Fruit fly (Drosophila melanogaster) whole organism, embryonic: ENCODE results near the gene TTLL4A.

ENCODE experiments used
- Bteb2 ChIP-seq: fragments of 200-800 bp; sonication (Bioruptor generic); optimal IDR thresholded peaks from 2 replicates; lab custom pipeline; 2016; ENCODE audit warnings: missing biosample characterization, missing genetic modification characterization
- CG10366 ChIP-seq: fragments of 200-800 bp; sonication (Bioruptor generic); IDR thresholded peaks from 2 replicates; pipeline ENCODE4 v1.3.6; 2022; ENCODE audit warnings: missing biosample characterization, missing genetic modification characterization
- CG11247 ChIP-seq: fragments of 200-800 bp; sonication (Bioruptor generic); IDR thresholded peaks from 2 replicates; pipeline ENCODE4 v1.3.6; 2022; ENCODE audit warnings: missing biosample characterization, missing genetic modification characterization
- CG14710 ChIP-seq: fragments of 200-800 bp; sonication (Bioruptor generic); optimal IDR thresholded peaks from 3 replicates; lab custom pipeline; 2019; ENCODE audit warnings: missing biosample characterization, mild to moderate bottlenecking, missing genetic modification characterization, moderate library complexity
- CG15696 ChIP-seq: fragments of 200-800 bp; sonication (Bioruptor generic); optimal IDR thresholded peaks from 2 replicates; lab custom pipeline; 2019; ENCODE audit warnings: missing biosample characterization, mild to moderate bottlenecking, missing genetic modification characterization, moderate library complexity
- CG16815 ChIP-seq: fragments of 200-800 bp; sonication (Bioruptor generic); optimal IDR thresholded peaks from 3 replicates; lab custom pipeline; 2017; ENCODE audit warnings: missing biosample characterization, mild to moderate bottlenecking, missing genetic modification characterization
- CG17568 ChIP-seq: fragments of 200-800 bp; sonication (Bioruptor generic); optimal IDR thresholded peaks from 2 replicates; lab custom pipeline; 2018; ENCODE audit warnings: missing biosample characterization, mild to moderate bottlenecking, missing genetic modification characterization, moderate library complexity
- CG18619 ChIP-seq: fragments of 200-800 bp; sonication (Bioruptor generic); optimal IDR thresholded peaks from 3 replicates; lab custom pipeline; 2017; ENCODE audit warnings: missing biosample characterization, mild to moderate bottlenecking, missing genetic modification characterization
- CG2129 ChIP-seq: fragments of 200-800 bp; sonication (Bioruptor generic); IDR thresholded peaks from 2 replicates; pipeline ENCODE4 v1.3.6; 2022; ENCODE audit warnings: missing biosample characterization, missing genetic modification characterization; ENCODE audit not compliant: partially characterized antibody
- CG31365 ChIP-seq: fragments of 200-800 bp; sonication (Bioruptor generic); optimal IDR thresholded peaks from 2 replicates; lab custom pipeline; 2018; ENCODE audit warnings: missing biosample characterization, mild to moderate bottlenecking, missing genetic modification characterization
- CG4820 ChIP-seq: fragments of 200-800 bp; sonication (Bioruptor generic); optimal IDR thresholded peaks from 3 replicates; lab custom pipeline; 2016; ENCODE audit warnings: missing biosample characterization, missing genetic modification characterization
- CG5180 ChIP-seq: fragments of 200-800 bp; sonication (Bioruptor generic); optimal IDR thresholded peaks from 3 replicates; lab custom pipeline; 2017; ENCODE audit warnings: missing biosample characterization, missing genetic modification characterization, mild to moderate bottlenecking, moderate library complexity, missing genetic modification reagents
- CG7928 ChIP-seq: fragments of 200-800 bp; sonication (Bioruptor generic); optimal IDR thresholded peaks from 2 replicates; lab custom pipeline; 2017; ENCODE audit warnings: missing biosample characterization, mild to moderate bottlenecking, missing genetic modification characterization
- CG8290 ChIP-seq, 3 experiments: fragments of 200-800 bp; sonication (Bioruptor generic); optimal IDR thresholded peaks; 2 replicates each; lab custom pipeline; 2016 to 2019; ENCODE audit warnings: missing biosample characterization in 3 of 3, missing genetic modification characterization in 3 of 3, mild to moderate bottlenecking in 2 of 3, moderate library complexity in 1 of 3
- CG9609 ChIP-seq: fragments of 200-800 bp; sonication (Bioruptor generic); optimal IDR thresholded peaks from 3 replicates; lab custom pipeline; 2016; ENCODE audit warnings: missing biosample characterization, missing genetic modification characterization
- Chrac-16 ChIP-seq: fragments of 200-800 bp; sonication (Bioruptor generic); optimal IDR thresholded peaks from 3 replicates; lab custom pipeline; 2016; ENCODE audit warnings: missing biosample characterization, missing genetic modification characterization
- D19A ChIP-seq: fragments of 200-800 bp; optimal IDR thresholded peaks from 3 replicates; lab custom pipeline; 2019; ENCODE audit warnings: missing biosample characterization, mild to moderate bottlenecking, missing genetic modification characterization, moderate library complexity
- Dll ChIP-seq: fragments of 200-800 bp; sonication (Bioruptor generic); IDR thresholded peaks from 4 replicates; pipeline ENCODE4 v1.3.6; 2022; ENCODE audit warnings: missing biosample characterization, missing genetic modification characterization; ENCODE audit not compliant: partially characterized antibody
- Doc3 ChIP-seq: fragments of 200-800 bp; sonication (Bioruptor generic); IDR thresholded peaks from 3 replicates; pipeline ENCODE4 v1.3.6; 2022; ENCODE audit warnings: missing biosample characterization, missing genetic modification characterization; ENCODE audit not compliant: partially characterized antibody
- Fer2 ChIP-seq: fragments of 200-800 bp; sonication (Bioruptor generic); optimal IDR thresholded peaks from 2 replicates; lab custom pipeline; 2018; ENCODE audit warnings: missing biosample characterization, mild to moderate bottlenecking, missing genetic modification characterization, moderate library complexity
- HLH3B ChIP-seq: fragments of 200-800 bp; sonication (Bioruptor generic); IDR thresholded peaks from 2 replicates; pipeline ENCODE4 v1.3.6; 2022; ENCODE audit warnings: missing biosample characterization, missing genetic modification characterization
- HmgD ChIP-seq: fragments of 200-800 bp; sonication (Bioruptor generic); optimal IDR thresholded peaks from 3 replicates; lab custom pipeline; 2016; ENCODE audit warnings: missing biosample characterization, missing genetic modification characterization
- Hmr ChIP-seq: fragments of 200-800 bp; sonication (Bioruptor generic); optimal IDR thresholded peaks from 3 replicates; lab custom pipeline; 2017; ENCODE audit warnings: mild to moderate bottlenecking, missing biosample characterization, missing genetic modification reagents, missing genetic modification characterization
- Jarid2 ChIP-seq: fragments of 200-800 bp; sonication (Bioruptor generic); optimal IDR thresholded peaks from 3 replicates; lab custom pipeline; 2017; ENCODE audit warnings: mild to moderate bottlenecking, missing biosample characterization, missing genetic modification reagents, missing genetic modification characterization
- MBD-R2 ChIP-seq: fragments of 200-800 bp; sonication (Bioruptor generic); IDR thresholded peaks from 2 replicates; pipeline ENCODE4 v1.3.6; 2022; ENCODE audit warnings: missing biosample characterization, missing genetic modification characterization
- NFAT ChIP-seq: fragments of 200-800 bp; sonication (Bioruptor generic); IDR thresholded peaks from 2 replicates; pipeline ENCODE4 v1.3.6; 2022; ENCODE audit warnings: missing biosample characterization, missing genetic modification characterization
- NK7.1 ChIP-seq: fragments of 200-800 bp; sonication (Bioruptor generic); optimal IDR thresholded peaks from 3 replicates; lab custom pipeline; 2016; ENCODE audit warnings: missing biosample characterization, missing genetic modification characterization
- Scr ChIP-seq: fragments of 200-800 bp; sonication (Bioruptor generic); IDR thresholded peaks from 2 replicates; pipeline ENCODE4 v1.3.6; 2022; ENCODE audit warnings: missing biosample characterization, missing genetic modification characterization; ENCODE audit not compliant: partially characterized antibody
- Sin3A ChIP-seq: fragments of >200 bp; optimal IDR thresholded peaks from 2 replicates; lab custom pipeline; 2018
- Sry-β ChIP-seq: fragments of 200-800 bp; sonication (Bioruptor generic); optimal IDR thresholded peaks from 2 replicates; lab custom pipeline; 2018; ENCODE audit warnings: missing biosample characterization, mild to moderate bottlenecking, missing genetic modification characterization, moderate library complexity
- Stat92E ChIP-seq, 3 experiments: fragments of >200 bp in 2 of 3; fragments of 200-800 bp in 1 of 3; sonication (Bioruptor generic) in 1 of 3; optimal IDR thresholded peaks; 2 replicates each; lab custom pipeline; 2017 to 2019; ENCODE audit warnings: missing biosample characterization in 3 of 3, missing genetic modification characterization in 3 of 3, mild to moderate bottlenecking in 1 of 3, moderate library complexity in 1 of 3
- Tbp ChIP-seq: fragments of >200 bp; optimal IDR thresholded peaks from 2 replicates; lab custom pipeline; 2018; ENCODE audit warnings: missing biosample characterization, missing genetic modification characterization
- Usf ChIP-seq: fragments of 200-800 bp; sonication (Bioruptor generic); optimal IDR thresholded peaks from 2 replicates; lab custom pipeline; 2017; ENCODE audit warnings: missing genotype, missing biosample characterization, missing genetic modification characterization
- al ChIP-seq: fragments of 200-800 bp; sonication (Bioruptor generic); IDR thresholded peaks from 2 replicates; pipeline ENCODE4 v1.3.6; 2022; ENCODE audit warnings: missing biosample characterization, missing genetic modification characterization
- amos ChIP-seq: fragments of 200-800 bp; sonication (Bioruptor generic); IDR thresholded peaks from 2 replicates; pipeline ENCODE4 v1.3.6; 2022; ENCODE audit warnings: missing biosample characterization, missing genetic modification characterization; ENCODE audit not compliant: partially characterized antibody
- danr ChIP-seq: fragments of 200-800 bp; sonication (Bioruptor generic); IDR thresholded peaks from 2 replicates; pipeline ENCODE4 v1.3.6; 2022; ENCODE audit warnings: missing biosample characterization, missing genetic modification characterization
- dmrt11E ChIP-seq: fragments of 200-800 bp; sonication (Bioruptor generic); optimal IDR thresholded peaks from 3 replicates; lab custom pipeline; 2018; ENCODE audit warnings: missing biosample characterization, mild to moderate bottlenecking, missing genetic modification characterization, moderate library complexity
- dmrt99B ChIP-seq: fragments of 200-800 bp; sonication (Bioruptor generic); optimal IDR thresholded peaks from 2 replicates; lab custom pipeline; 2018; ENCODE audit warnings: missing biosample characterization, mild to moderate bottlenecking, missing genetic modification characterization, moderate library complexity
- dysf ChIP-seq: fragments of 200-800 bp; sonication (Bioruptor generic); IDR thresholded peaks from 3 replicates; pipeline ENCODE4 v1.3.6; 2022; ENCODE audit warnings: missing biosample characterization, missing genetic modification characterization
- fru ChIP-seq: fragments of >200 bp; optimal IDR thresholded peaks from 2 replicates; lab custom pipeline; 2017
- gcm ChIP-seq: fragments of 200-800 bp; sonication (Bioruptor generic); optimal IDR thresholded peaks from 2 replicates; lab custom pipeline; 2019; ENCODE audit warnings: missing biosample characterization, mild to moderate bottlenecking, missing genetic modification characterization, moderate library complexity
- kni ChIP-seq: fragments of 200-800 bp; sonication (Bioruptor generic); optimal IDR thresholded peaks from 3 replicates; lab custom pipeline; 2017; ENCODE audit warnings: mild to moderate bottlenecking, missing biosample characterization, missing genetic modification reagents, missing genetic modification characterization
- lbe ChIP-seq: fragments of 200-800 bp; sonication (Bioruptor generic); optimal IDR thresholded peaks from 2 replicates; lab custom pipeline; 2016; ENCODE audit warnings: missing biosample characterization, mild to moderate bottlenecking, missing genetic modification characterization
- maf-S ChIP-seq: fragments of 200-800 bp; sonication (Bioruptor generic); optimal IDR thresholded peaks from 2 replicates; lab custom pipeline; 2016; ENCODE audit warnings: missing biosample characterization, missing genetic modification characterization
- rib ChIP-seq: fragments of 200-800 bp; sonication (Bioruptor generic); IDR thresholded peaks from 2 replicates; pipeline ENCODE4 v1.3.6; 2022; ENCODE audit warnings: missing biosample characterization, missing genetic modification characterization
- sd ChIP-seq: fragments of 200-800 bp; sonication (Bioruptor generic); optimal IDR thresholded peaks from 3 replicates; lab custom pipeline; 2018; ENCODE audit warnings: missing biosample characterization, mild to moderate bottlenecking, missing genetic modification characterization, moderate library complexity
- slou ChIP-seq: fragments of 200-800 bp; sonication (Bioruptor generic); optimal IDR thresholded peaks from 3 replicates; lab custom pipeline; 2016; ENCODE audit warnings: missing biosample characterization, missing genetic modification characterization
- sna ChIP-seq: fragments of 200-800 bp; sonication (Bioruptor generic); IDR thresholded peaks from 2 replicates; pipeline ENCODE4 v1.3.6; 2022; ENCODE audit warnings: missing biosample characterization, missing genetic modification characterization; ENCODE audit not compliant: partially characterized antibody
- tna ChIP-seq: fragments of 200-800 bp; sonication (Bioruptor generic); IDR thresholded peaks from 2 replicates; pipeline ENCODE4 v1.3.6; 2022; ENCODE audit warnings: missing biosample characterization, missing genetic modification characterization; ENCODE audit not compliant: partially characterized antibody
- unc-4 ChIP-seq: fragments of 200-800 bp; sonication (Bioruptor generic); IDR thresholded peaks from 2 replicates; pipeline ENCODE4 v1.3.6; 2022; ENCODE audit warnings: missing biosample characterization, missing genetic modification characterization; ENCODE audit not compliant: partially characterized antibody

The TTLL4A gene

DNA sequence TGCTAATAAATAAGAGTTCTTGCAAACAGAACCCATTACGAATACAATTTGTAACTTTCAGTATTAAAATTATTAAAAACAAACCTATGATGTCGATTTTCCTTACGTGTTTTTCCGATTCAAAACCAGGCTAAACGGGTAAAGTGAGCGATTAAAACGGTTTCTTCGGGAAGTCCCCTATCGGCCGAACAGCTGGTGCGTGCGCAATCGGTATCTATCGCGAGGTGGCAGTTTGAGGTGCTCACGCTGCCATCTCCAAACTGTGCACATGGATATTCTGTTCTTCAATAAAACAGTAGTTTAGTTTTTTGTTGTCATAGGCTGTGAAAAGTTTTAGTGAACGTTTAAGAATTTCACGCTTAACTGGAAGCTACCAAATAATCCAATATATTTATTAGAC, at the start of gene TTLL4A (continued):
- TF ChIP-seq Fer2 (tag; lab: Kevin White, UChicago) (no peak), CG17568 (GFP tag; lab: Kevin White, UChicago) (no peak), CG2129 (GFP tag; lab: Robert Waterston, UW) (peak; percentile 94), sna (GFP tag; lab: Robert Waterston, UW) (peak; percentile 97), tna (GFP tag; lab: Robert Waterston, UW) (peak; percentile 96), CG10366 (GFP tag; lab: Robert Waterston, UW) (no peak), Scr (GFP tag; lab: Robert Waterston, UW) (peak; percentile 98), dysf (no peak; the same call in 2 of the 3 replicates), CG31365 (tag; lab: Kevin White, UChicago) (no peak), fru (lab: Kevin White, UChicago) (no peak), maf-S (GFP tag; lab: Kevin White, UChicago) (peak; percentile 7), NK7.1 (GFP tag; lab: Kevin White, UChicago) (no peak), Tbp (GFP tag; lab: Kevin White, UChicago) (no peak), CG9609 (no peak), sd (tag; lab: Kevin White, UChicago) (no peak), HLH3B (GFP tag; lab: Robert Waterston, UW) (no peak), Stat92E (GFP tag; optimal IDR thresholded peaks at IDR 0.05; lab: Kevin White, UChicago) (no peak), CG18619 (GFP tag; lab: Kevin White, UChicago) (no peak), CG16815 (GFP tag; lab: Kevin White, UChicago) (no peak), D19A (tag; lab: Kevin White, UChicago) (no peak), Sin3A (lab: Kevin White, UChicago) (peak; percentile 39), NFAT (GFP tag; lab: Robert Waterston, UW) (no peak; the same call in 1 of the 2 replicates), CG5180 (no peak), CG4820 (GFP tag; lab: Kevin White, UChicago) (no peak), HmgD (no peak), danr (no peak), MBD-R2 (GFP tag; lab: Robert Waterston, UW) (peak; percentile 86), kni (GFP tag; lab: Kevin White, UChicago) (no peak), gcm (no peak), CG14710 (tag; lab: Kevin White, UChicago) (no peak), CG15696 (tag; lab: Kevin White, UChicago) (no peak), CG7928 (no peak), Sry-β (GFP tag; lab: Kevin White, UChicago) (peak; percentile 17), Dll (GFP tag; lab: Robert Waterston, UW) (peak; percentile 97), slou (GFP tag; lab: Kevin White, UChicago) (no peak), dmrt11E (tag; lab: Kevin White, UChicago) (no peak), Usf (GFP tag; lab: Kevin White, UChicago) (no peak), rib (no peak), Hmr (GFP tag; lab: Kevin White, UChicago) (no peak), CG8290 (GFP tag; optimal IDR thresholded peaks at IDR 0.05; lab: Kevin White, UChicago) (peak; percentile 27), CG8290 (tag; optimal IDR thresholded peaks at IDR 0.05; lab: Kevin White, UChicago) (no peak), dmrt99B (no peak), unc-4 (GFP tag; lab: Robert Waterston, UW) (peak; percentile 97), amos (peak; percentile 99), Chrac-16 (no peak), Bteb2 (GFP tag; lab: Kevin White, UChicago) (peak; percentile 10), al (GFP tag; lab: Robert Waterston, UW) (no peak), Jarid2 (GFP tag; lab: Kevin White, UChicago) (no peak), CG11247 (GFP tag; lab: Robert Waterston, UW) (no peak), Doc3 (GFP tag; lab: Robert Waterston, UW) (peak; percentile 97), lbe (peak; percentile 68)
